Worm (Caenorhabditis elegans) whole organism, L2 larva: ENCODE data around the gene F11E6.8.

Experiments
- ZK546.5 ChIP-seq: sonication (generic microtip); optimal IDR thresholded peaks from 2 replicates; lab custom pipeline; 2017; ENCODE audit warnings: missing biosample characterization, missing genetic modification characterization
- blmp-1 ChIP-seq: sonication (generic microtip); optimal IDR thresholded peaks from 2 replicates; lab custom pipeline; 2017; ENCODE audit warnings: missing genetic modification characterization, mild to moderate bottlenecking, missing compliant biosample characterization, antibody characterized with exemption, moderate library complexity; ENCODE audit not compliant: insufficient read depth
- egl-27 ChIP-seq: sonication (generic microtip); optimal IDR thresholded peaks from 3 replicates; lab custom pipeline; 2017; ENCODE audit warnings: missing biosample characterization, missing genetic modification reagents, missing genetic modification characterization
- elt-1 ChIP-seq: fragments of 150-350 bp; optimal IDR thresholded peaks from 2 replicates; lab custom pipeline; 2014; ENCODE audit warnings: missing biosample characterization, missing genetic modification characterization
- lin-39 ChIP-seq: fragments of 150-350 bp; optimal IDR thresholded peaks from 2 replicates; lab custom pipeline; 2014; ENCODE audit warnings: missing biosample characterization, missing genetic modification reagents, missing genetic modification characterization
- lsy-2 ChIP-seq, 2 experiments: fragments of 150-350 bp in 1 of 2; sonication (generic microtip) in 1 of 2; optimal IDR thresholded peaks; 2 replicates each; lab custom pipeline; 2014 to 2017; ENCODE audit warnings: missing biosample characterization in 2 of 2, missing genetic modification characterization in 2 of 2
- mdl-1 ChIP-seq, 2 experiments: fragments of 150-350 bp in 1 of 2; sonication (generic microtip) in 1 of 2; optimal IDR thresholded peaks; 2 replicates each; lab custom pipeline; 2017; ENCODE audit warnings: missing biosample characterization in 2 of 2, missing genetic modification characterization in 2 of 2

DNA sequence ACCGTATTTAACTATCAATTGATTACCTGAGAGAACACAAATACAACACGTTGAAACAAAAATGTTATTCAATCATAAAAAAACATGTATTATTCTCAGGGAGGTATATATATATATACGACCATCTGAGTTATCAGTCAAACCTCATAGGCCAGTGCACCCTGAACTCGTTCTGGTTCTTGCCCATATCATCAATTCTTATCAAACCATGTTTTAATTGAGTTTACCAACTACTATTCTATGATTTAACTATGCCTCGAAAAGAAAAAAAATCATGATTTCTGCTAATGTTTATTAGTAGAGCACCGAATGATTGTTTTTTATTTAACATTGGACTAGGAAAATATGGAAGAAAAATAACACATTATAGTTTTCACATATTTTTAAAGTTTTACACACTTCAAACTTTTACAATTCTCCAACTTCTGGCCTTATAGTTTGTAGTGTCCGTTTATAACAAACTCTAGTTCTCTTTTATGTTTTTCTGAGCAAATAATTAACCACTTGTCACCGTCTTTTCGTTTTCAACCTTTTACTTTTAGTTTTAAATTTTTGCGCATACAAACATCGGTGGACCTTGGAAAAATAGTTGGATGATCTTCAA, 18.0 kb downstream of the F11E6.8 start:
- no peak for TF ChIP-seq lin-39 (tag; lab: Kevin White, UChicago)
- no peak for TF ChIP-seq egl-27
- no peak for TF ChIP-seq blmp-1
- TF ChIP-seq elt-1 = no peak
- no peak for TF ChIP-seq mdl-1 (tag; optimal IDR thresholded peaks at IDR 0.05; lab: Kevin White, UChicago)
- no peak for TF ChIP-seq lsy-2 (tag; optimal IDR thresholded peaks at IDR 0.05; lab: Kevin White, UChicago)
- no peak for TF ChIP-seq ZK546.5 (tag; lab: Kevin White, UChicago)
